Worm (Caenorhabditis elegans) whole organism, L2 larva: Measurements from ENCODE around the gene K08D8.6.

ENCODE experiments used
- lin-11 ChIP-seq: fragments of 150-350 bp; sonication (generic microtip); optimal IDR thresholded peaks from 2 replicates; lab custom pipeline; 2014; ENCODE audit warnings: missing biosample characterization, missing genetic modification characterization, inconsistent platforms, mixed read lengths
- lin-39 ChIP-seq: fragments of 150-350 bp; optimal IDR thresholded peaks from 2 replicates; lab custom pipeline; 2014; ENCODE audit warnings: missing biosample characterization, missing genetic modification reagents, missing genetic modification characterization
- nhr-11 ChIP-seq: fragments of 150-350 bp; optimal IDR thresholded peaks from 2 replicates; lab custom pipeline; 2014; ENCODE audit warnings: missing biosample characterization, missing genetic modification characterization
- sma-9 ChIP-seq, 2 experiments: fragments of 150-350 bp in 1 of 2; sonication (generic microtip) in 1 of 2; optimal IDR thresholded peaks; 2 replicates each; lab custom pipeline; 2014 to 2016; ENCODE audit warnings: missing genetic modification characterization in 2 of 2, mild to moderate bottlenecking in 1 of 2, missing biosample characterization in 1 of 2, missing compliant biosample characterization in 1 of 2, missing genetic modification reagents in 1 of 2, moderate library complexity in 1 of 2
- unc-39 ChIP-seq: fragments of 150-350 bp; optimal IDR thresholded peaks from 2 replicates; lab custom pipeline; 2014; ENCODE audit warnings: missing biosample characterization, missing genetic modification characterization

DNA sequence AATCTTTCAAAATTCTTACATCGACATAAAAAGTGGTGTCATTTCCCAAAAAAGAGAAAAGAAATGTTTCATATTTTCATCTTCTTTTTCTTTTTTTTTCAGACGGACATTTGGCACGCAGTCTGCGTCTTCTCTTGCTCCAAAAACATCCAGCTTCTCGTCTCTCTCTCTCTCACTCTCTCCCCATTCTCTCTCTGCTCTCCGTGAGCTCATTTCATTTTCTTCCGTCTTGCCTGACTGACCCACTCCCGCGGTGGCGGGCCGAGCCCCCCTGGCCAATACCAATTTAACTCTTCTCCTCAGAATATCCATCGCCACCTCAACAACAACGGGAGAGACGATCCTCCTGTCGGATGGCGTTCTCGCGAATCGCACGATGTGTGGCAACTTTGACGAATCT is 44.7 kb downstream of the K08D8.6 start, which contains the start of gene txt-19:
- TF ChIP-seq unc-39 (tag; lab: Kevin White, UChicago) = no peak
- no peak for TF ChIP-seq lin-39 (tag; lab: Kevin White, UChicago)
- TF ChIP-seq nhr-11 (tag; lab: Kevin White, UChicago) = no peak
- TF ChIP-seq lin-11 = peak; percentile 6
- TF ChIP-seq sma-9 (GFP tag; optimal IDR thresholded peaks at IDR 0.05; lab: Kevin White, UChicago) = peak; percentile 30
- no peak for TF ChIP-seq sma-9 (tag; optimal IDR thresholded peaks at IDR 0.05; lab: Kevin White, UChicago)
